Fruit fly (Drosophila melanogaster): ENCODE results near the gene Sfxn1-3.

Gene Sfxn1-3

DNA sequence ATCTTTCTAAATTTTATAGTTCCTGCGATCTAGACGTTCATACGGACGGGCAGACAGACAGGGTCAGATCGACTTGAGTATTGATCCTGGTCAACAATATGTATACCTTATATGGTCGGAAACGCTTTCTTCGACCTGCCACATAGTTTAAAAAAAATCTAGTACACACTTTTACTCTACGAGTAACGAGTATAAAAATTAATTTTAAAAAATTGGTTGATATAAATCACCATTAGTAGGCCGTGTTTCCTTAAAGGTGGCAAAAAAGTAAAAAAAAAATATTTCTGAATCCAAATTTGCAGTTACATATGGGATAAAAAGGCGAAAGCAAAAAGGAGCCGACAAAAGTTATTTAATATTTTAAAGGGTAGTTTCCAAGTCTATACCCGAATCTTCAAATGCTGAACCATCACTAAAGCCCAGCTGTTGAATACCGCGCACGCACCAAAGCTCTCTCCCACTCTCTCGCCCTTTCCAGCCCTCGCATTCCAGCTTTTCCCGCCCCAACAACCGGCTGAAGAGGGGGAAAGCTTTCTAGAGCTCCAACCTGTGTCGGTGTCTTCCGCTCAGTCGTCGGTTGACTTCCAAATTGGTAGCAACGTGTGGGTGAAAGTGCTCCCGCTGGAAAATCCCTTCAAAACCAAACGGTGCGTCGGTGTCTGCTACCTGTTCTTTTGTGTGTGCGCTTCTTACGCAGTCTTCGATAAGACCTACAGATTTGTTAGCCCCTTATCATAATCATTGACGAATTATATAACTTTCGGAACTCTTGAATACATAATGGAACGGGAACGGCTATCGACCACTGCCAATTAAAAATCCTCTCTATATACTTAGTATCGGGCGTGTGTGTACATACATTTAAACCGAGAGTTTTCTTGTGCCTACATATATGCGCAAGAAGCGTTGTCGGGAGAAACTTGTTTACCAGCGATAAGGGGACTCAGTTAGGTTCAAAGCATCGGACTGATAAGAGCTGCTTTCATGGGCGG, at the start of gene Sfxn1-3 (continued):
- TF ChIP-seq zfh1 (GFP tag; IDR thresholded peaks at IDR 0.05) (no peak; the same call in 2 of the 3 replicates), pita (GFP tag; optimal IDR thresholded peaks at IDR 0.05) (no peak), CG31224 (GFP tag; IDR thresholded peaks at IDR 0.05) (no peak), otp (GFP tag; IDR thresholded peaks at IDR 0.05) (no peak; the same call in 1 of the 3 replicates), ranshi (GFP tag; IDR thresholded peaks at IDR 0.05) (no peak; the same call in 1 of the 2 replicates), HLH54F (GFP tag; optimal IDR thresholded peaks at IDR 0.05) (peak; percentile 7), Mad (GFP tag; optimal IDR thresholded peaks at IDR 0.05) (peak; percentile 13), CG4730 (GFP tag; IDR thresholded peaks at IDR 0.05) (no peak), Gsc (GFP tag; IDR thresholded peaks at IDR 0.05) (no peak), psq (GFP tag; optimal IDR thresholded peaks at IDR 0.05) (no peak), corto (GFP tag; optimal IDR thresholded peaks at IDR 0.05) (no peak), CG16779 (GFP tag; IDR thresholded peaks at IDR 0.05) (peak; percentile 81), CG10462 (GFP tag; optimal IDR thresholded peaks at IDR 0.05) (peak; percentile 11), GATAe (GFP tag; conservative IDR thresholded peaks at IDR 0.05) (no peak), CG10565 (GFP tag; optimal IDR thresholded peaks at IDR 0.05) (no peak), E2f2 (GFP tag; IDR thresholded peaks at IDR 0.05) (peak; percentile 25; the same call in 1 of the 2 replicates), CG4707 (GFP tag; optimal IDR thresholded peaks at IDR 0.05) (no peak), cg (GFP tag; optimal IDR thresholded peaks at IDR 0.05) (peak; percentile 62), MESR4 (GFP tag; optimal IDR thresholded peaks at IDR 0.05) (peak; percentile 63), CG34224 (GFP tag; IDR thresholded peaks at IDR 0.05; ENCODE audit: partially characterized antibody) (peak; percentile 56; the same call in 2 of the 3 replicates), da (GFP tag; optimal IDR thresholded peaks at IDR 0.05) (no peak), MBD-R2 (GFP tag; IDR thresholded peaks at IDR 0.05) (peak; percentile 27; the same call in 1 of the 2 replicates), CG6689 (GFP tag; IDR thresholded peaks at IDR 0.05) (peak; percentile 38; the same call in 1 of the 2 replicates), Deaf1 (tag; optimal IDR thresholded peaks at IDR 0.05) (peak; percentile 81), CG1233 (GFP tag; optimal IDR thresholded peaks at IDR 0.05) (peak; percentile 23), CG7372 (GFP tag; IDR thresholded peaks at IDR 0.05) (no peak), CG4328 (GFP tag; optimal IDR thresholded peaks at IDR 0.05) (peak; percentile 67), Lhr (GFP tag; optimal IDR thresholded peaks at IDR 0.05) (peak; percentile 29), CG9817 (tag; optimal IDR thresholded peaks at IDR 0.05) (no peak), CG9876 (GFP tag; optimal IDR thresholded peaks at IDR 0.05) (no peak), Dp (GFP tag; optimal IDR thresholded peaks at IDR 0.05) (peak; percentile 12), btn (GFP tag; optimal IDR thresholded peaks at IDR 0.05) (no peak), tna (GFP tag; IDR thresholded peaks at IDR 0.05; ENCODE audit: partially characterized antibody) (peak; percentile 34; the same call in 1 of the 2 replicates), Chrac-16 (GFP tag; optimal IDR thresholded peaks at IDR 0.05) (no peak), CG4617 (GFP tag; optimal IDR thresholded peaks at IDR 0.05; ENCODE audit: borderline replicate concordance) (no peak), fd102C (GFP tag; optimal IDR thresholded peaks at IDR 0.05) (no peak), luna (GFP tag; optimal IDR thresholded peaks at IDR 0.05) (no peak), tio (GFP tag; optimal IDR thresholded peaks at IDR 0.05) (no peak), CG6272 (GFP tag; IDR thresholded peaks at IDR 0.05) (no peak), NC2β (GFP tag; optimal IDR thresholded peaks at IDR 0.05) (no peak), CG12659 (GFP tag; optimal IDR thresholded peaks at IDR 0.05) (peak; percentile 67), YL-1 (GFP tag; optimal IDR thresholded peaks at IDR 0.05) (peak; percentile 16), toy (GFP tag; IDR thresholded peaks at IDR 0.05) (no peak), sens-2 (GFP tag; IDR thresholded peaks at IDR 0.05) (no peak; the same call in 1 of the 2 replicates), az2 (GFP tag; optimal IDR thresholded peaks at IDR 0.05) (peak; percentile 15), CG17186 (GFP tag; optimal IDR thresholded peaks at IDR 0.05) (no peak), Sin3A (optimal IDR thresholded peaks at IDR 0.05) (no peak), chinmo (GFP tag; IDR thresholded peaks at IDR 0.05; ENCODE audit: partially characterized antibody) (0 out of 4 replicates have a peak, but pooled peaks have one; percentile 53)
